Fruit fly (Drosophila melanogaster): Measurements from ENCODE around the gene Tpt.

The Tpt gene

dm6 chr3L:8441745-8442575 is 36.9 kb upstream of the Tpt start, which contains the start of gene Unr (continued):
- no peak; the same call in 1 of the 2 replicates for TF ChIP-seq CG14667 (GFP tag; IDR thresholded peaks at IDR 0.05)
- TF ChIP-seq ro (GFP tag; IDR thresholded peaks at IDR 0.05): no peak; the same call in 1 of the 2 replicates
- peak; percentile 99 for TF ChIP-seq phol (tag; optimal IDR thresholded peaks at IDR 0.05)
- peak; percentile 91 for TF ChIP-seq mam (GFP tag; optimal IDR thresholded peaks at IDR 0.05)
- TF ChIP-seq chif (GFP tag; optimal IDR thresholded peaks at IDR 0.05): peak; percentile 58 to 74
- TF ChIP-seq Fer1 (GFP tag; optimal IDR thresholded peaks at IDR 0.05): peak; percentile 81
- no peak for TF ChIP-seq Dip2 (GFP tag; IDR thresholded peaks at IDR 0.05)
- peak; percentile 71 for TF ChIP-seq CG18262 (tag; optimal IDR thresholded peaks at IDR 0.05)
- TF ChIP-seq CG15269 (tag; optimal IDR thresholded peaks at IDR 0.05): peak; percentile 79
- TF ChIP-seq CG15696 (tag; optimal IDR thresholded peaks at IDR 0.05): peak; percentile 67
- TF ChIP-seq CG6683 (GFP tag; optimal IDR thresholded peaks at IDR 0.05): no peak
- peak; percentile 76 for TF ChIP-seq her (GFP tag; optimal IDR thresholded peaks at IDR 0.05)
- TF ChIP-seq dan (GFP tag; IDR thresholded peaks at IDR 0.05): no peak
- no peak for TF ChIP-seq CG17186 (GFP tag; optimal IDR thresholded peaks at IDR 0.05)
- peak; percentile 38 for TF ChIP-seq sd (tag; optimal IDR thresholded peaks at IDR 0.05)
- peak; percentile 48 for TF ChIP-seq ftz-f1 (GFP tag; optimal IDR thresholded peaks at IDR 0.05)
- no peak for TF ChIP-seq CG6791 (GFP tag; IDR thresholded peaks at IDR 0.05; ENCODE audit: partially characterized antibody)
- TF ChIP-seq CG6854 (GFP tag; optimal IDR thresholded peaks at IDR 0.05): peak; percentile 65
- TF ChIP-seq crc (GFP tag; optimal IDR thresholded peaks at IDR 0.05): peak; percentile 62
- no peak for TF ChIP-seq nerfin-2 (GFP tag; IDR thresholded peaks at IDR 0.05; ENCODE audit: partially characterized antibody)
- TF ChIP-seq CG15479 (GFP tag; optimal IDR thresholded peaks at IDR 0.05): peak; percentile 73
- TF ChIP-seq CrebB (tag; optimal IDR thresholded peaks at IDR 0.05): peak; percentile 52
- TF ChIP-seq chinmo (GFP tag; IDR thresholded peaks at IDR 0.05; ENCODE audit: partially characterized antibody): 0 out of 4 replicates have a peak, but pooled peaks have one; percentile 60
- peak; percentile 59 for TF ChIP-seq CG3407 (GFP tag; optimal IDR thresholded peaks at IDR 0.05)
- peak; percentile 70 for TF ChIP-seq ERR (GFP tag; optimal IDR thresholded peaks at IDR 0.05)
- peak; percentile 74 for TF ChIP-seq CG1602 (GFP tag; optimal IDR thresholded peaks at IDR 0.05)
- peak; percentile 89 for TF ChIP-seq CG9932 (GFP tag; IDR thresholded peaks at IDR 0.05)
- peak; percentile 61 for TF ChIP-seq Sox102F (GFP tag; optimal IDR thresholded peaks at IDR 0.05)
- peak; percentile 34 for TF ChIP-seq exex (tag; optimal IDR thresholded peaks at IDR 0.05)
- peak; percentile 81 for TF ChIP-seq CG12299 (tag; optimal IDR thresholded peaks at IDR 0.05)
- TF ChIP-seq jing (GFP tag; optimal IDR thresholded peaks at IDR 0.05): no peak
- TF ChIP-seq yki (optimal IDR thresholded peaks at IDR 0.05): no peak
- TF ChIP-seq Bteb2 (GFP tag; optimal IDR thresholded peaks at IDR 0.05): peak; percentile 66
- TF ChIP-seq esg (GFP tag; conservative IDR thresholded peaks at IDR 0.05): peak; percentile 56
- peak; percentile 71 for TF ChIP-seq Fer3 (tag; optimal IDR thresholded peaks at IDR 0.05)
- peak; percentile 81 for TF ChIP-seq pum (GFP tag; optimal IDR thresholded peaks at IDR 0.05)
- peak; percentile 76 for TF ChIP-seq Hmx (GFP tag; optimal IDR thresholded peaks at IDR 0.05)
- peak; percentile 89 for TF ChIP-seq slbo (GFP tag; IDR thresholded peaks at IDR 0.05)
- peak; percentile 28; the same call in 1 of the 2 replicates for TF ChIP-seq Awh (GFP tag; IDR thresholded peaks at IDR 0.05)
- TF ChIP-seq zfh2 (GFP tag; optimal IDR thresholded peaks at IDR 0.05): peak; percentile 88
- TF ChIP-seq BEAF-32 (GFP tag; optimal IDR thresholded peaks at IDR 0.05): peak; percentile 37
- peak; percentile 32 for TF ChIP-seq CG12236 (GFP tag; optimal IDR thresholded peaks at IDR 0.05)
- TF ChIP-seq HLHmδ (GFP tag; optimal IDR thresholded peaks at IDR 0.05): peak; percentile 86
- TF ChIP-seq Doc2 (GFP tag; IDR thresholded peaks at IDR 0.05): no peak
- no peak; the same call in 2 of the 3 replicates for TF ChIP-seq otp (GFP tag; IDR thresholded peaks at IDR 0.05)
- TF ChIP-seq Vsx1 (GFP tag; optimal IDR thresholded peaks at IDR 0.05): peak; percentile 18
- TF ChIP-seq CG6254 (GFP tag; optimal IDR thresholded peaks at IDR 0.05): peak; percentile 32
- peak; percentile 42 for TF ChIP-seq sqz (GFP tag; optimal IDR thresholded peaks at IDR 0.05)

Data from whole organism, embryonic.